Worm (Caenorhabditis elegans): ENCODE results near the gene C17B7.15.

C17B7.15 gene

ce11 chrV:3347486-3347885 lies 2.5 kb upstream of the C17B7.15 start:
- TF ChIP-seq pha-4 (tag; optimal IDR thresholded peaks at IDR 0.05), result no peak
- no peak for TF ChIP-seq ztf-26 (tag; optimal IDR thresholded peaks at IDR 0.05)
- TF ChIP-seq efl-1 (GFP tag; optimal IDR thresholded peaks at IDR 0.05), result no peak
- TF ChIP-seq F10E7.11 (tag; optimal IDR thresholded peaks at IDR 0.05), result no peak
- no peak for TF ChIP-seq zim-3 (tag; optimal IDR thresholded peaks at IDR 0.05)
- no peak for TF ChIP-seq ets-4 (GFP tag; optimal IDR thresholded peaks at IDR 0.05)
- TF ChIP-seq ztf-25 (GFP tag; IDR thresholded peaks at IDR 0.05), result no peak
- TF ChIP-seq hsf-1 (GFP tag; IDR thresholded peaks at IDR 0.05), result no peak
- no peak for TF ChIP-seq nfyb-1 (GFP tag; IDR thresholded peaks at IDR 0.05)
- TF ChIP-seq madf-6 (GFP tag; IDR thresholded peaks at IDR 0.05), result no peak
- TF ChIP-seq ceh-40 (GFP tag; IDR thresholded peaks at IDR 0.05), result no peak
- no peak for TF ChIP-seq ceh-58 (GFP tag; IDR thresholded peaks at IDR 0.05)

- TF ChIP-seq mxl-1 (tag; optimal IDR thresholded peaks at IDR 0.05) (no peak), ztf-28 (GFP tag; IDR thresholded peaks at IDR 0.05) (no peak), F52B5.7 (tag; optimal IDR thresholded peaks at IDR 0.05) (no peak), bed-2 (GFP tag; IDR thresholded peaks at IDR 0.05) (no peak)
These were observed 1.3 kb downstream of the C17B7.15 start, which contains the start of gene str-63 for ce11 chrV:3351266-3351665. Gene str-63, plus strand, starts transcription at chrV:3351566.

- TF ChIP-seq akir-1 (GFP tag; optimal IDR thresholded peaks at IDR 0.05) (no peak), B0261.1 (tag; optimal IDR thresholded peaks at IDR 0.05) (no peak), K11D2.4 (GFP tag; IDR thresholded peaks at IDR 0.05) (no peak), nfya-1 (tag; optimal IDR thresholded peaks at IDR 0.05; ENCODE audit: borderline replicate concordance, insufficient read depth) (no peak), D2030.7 (GFP tag; IDR thresholded peaks at IDR 0.05) (no peak), B0035.1 (tag; optimal IDR thresholded peaks at IDR 0.05) (no peak), rcor-1 (GFP tag; IDR thresholded peaks at IDR 0.05) (no peak), lin-54 (GFP tag; optimal IDR thresholded peaks at IDR 0.05) (no peak), rec-8 (tag; optimal IDR thresholded peaks at IDR 0.05) (no peak)
These were observed 2.9 kb downstream of the C17B7.15 start, which contains the start of gene C17B7.12 for ce11 chrV:3352925-3353324. Gene C17B7.12, plus strand, starts transcription at chrV:3353225.

ce11 chrV:3355544-3355943 lies 5.6 kb downstream of the C17B7.15 start:
- no peak for TF ChIP-seq lsy-27 (tag; optimal IDR thresholded peaks at IDR 0.05; ENCODE audit: borderline replicate concordance, insufficient read depth)

- TF ChIP-seq hmg-1.2 (GFP tag; IDR thresholded peaks at IDR 0.05) (peak; percentile 37; the same call in 1 of the 2 replicates), ceh-27 (GFP tag; optimal IDR thresholded peaks at IDR 0.05) (no peak)
These were observed 7.1 kb downstream of the C17B7.15 start, which contains the start of gene scrm-3 for ce11 chrV:3357106-3357505. Gene scrm-3, minus strand, starts transcription at chrV:3357206.

- TF ChIP-seq cebp-1 (GFP tag; IDR thresholded peaks at IDR 0.05) (no peak), cebp-1 (tag; optimal IDR thresholded peaks at IDR 0.05) (no peak), hlh-12 (tag; optimal IDR thresholded peaks at IDR 0.05) (no peak), hrde-1 (tag; optimal IDR thresholded peaks at IDR 0.05; ENCODE audit: borderline replicate concordance) (no peak), him-1 (tag; optimal IDR thresholded peaks at IDR 0.05) (no peak), unc-130 (GFP tag; optimal IDR thresholded peaks at IDR 0.05) (no peak), tlf-1 (GFP tag; optimal IDR thresholded peaks at IDR 0.05) (no peak), egl-18 (GFP tag; IDR thresholded peaks at IDR 0.05) (no peak), cebp-2 (GFP tag; IDR thresholded peaks at IDR 0.05) (no peak), hmg-20 (GFP tag; IDR thresholded peaks at IDR 0.05) (no peak), B0035.1 (tag; optimal IDR thresholded peaks at IDR 0.05) (no peak), pbrm-1 (GFP tag; IDR thresholded peaks at IDR 0.05) (no peak), ZK185.1 (tag; optimal IDR thresholded peaks at IDR 0.05; ENCODE audit: poor library complexity, severe bottlenecking) (no peak), let-607 (tag; optimal IDR thresholded peaks at IDR 0.05) (no peak), lir-1 (GFP tag; conservative IDR thresholded peaks at IDR 0.05) (no peak), ztf-26 (tag; optimal IDR thresholded peaks at IDR 0.05) (no peak)
These were observed 8.3 kb downstream of the C17B7.15 start, which contains the start of gene C04E12.5 for ce11 chrV:3358267-3358666. Gene C04E12.5, plus strand, starts transcription at chrV:3358567.
